Worm (Caenorhabditis elegans) whole organism, L2 larva: ENCODE measurements around the gene wht-7.

ENCODE experiments used
- C34F6.9 ChIP-seq: fragments of 150-350 bp; optimal IDR thresholded peaks from 2 replicates; lab custom pipeline; 2014; ENCODE audit warnings: missing biosample characterization, missing genetic modification characterization
- F13H6.1 ChIP-seq: sonication (generic microtip); optimal IDR thresholded peaks from 2 replicates; lab custom pipeline; 2016; ENCODE audit warnings: missing genetic modification characterization, missing compliant biosample characterization
- R02D3.7 ChIP-seq: fragments of 150-350 bp; optimal IDR thresholded peaks from 2 replicates; lab custom pipeline; 2014; ENCODE audit warnings: missing biosample characterization, missing genetic modification characterization
- blmp-1 ChIP-seq: sonication (generic microtip); optimal IDR thresholded peaks from 2 replicates; lab custom pipeline; 2017; ENCODE audit warnings: missing genetic modification characterization, mild to moderate bottlenecking, missing compliant biosample characterization, antibody characterized with exemption, moderate library complexity; ENCODE audit not compliant: insufficient read depth
- ceh-16 ChIP-seq: fragments of 150-350 bp; optimal IDR thresholded peaks from 2 replicates; lab custom pipeline; 2014; ENCODE audit warnings: missing biosample characterization, missing genetic modification characterization
- crh-2 ChIP-seq: sonication (generic microtip); optimal IDR thresholded peaks from 2 replicates; lab custom pipeline; 2017; ENCODE audit warnings: missing biosample characterization, missing genetic modification characterization
- dmd-4 ChIP-seq: sonication (generic microtip); optimal IDR thresholded peaks from 2 replicates; lab custom pipeline; 2017; ENCODE audit warnings: missing biosample characterization, missing genetic modification characterization
- elt-1 ChIP-seq: fragments of 150-350 bp; optimal IDR thresholded peaks from 2 replicates; lab custom pipeline; 2014; ENCODE audit warnings: missing biosample characterization, missing genetic modification characterization
- elt-3 ChIP-seq: sonication (generic microtip); optimal IDR thresholded peaks from 2 replicates; lab custom pipeline; 2017; ENCODE audit warnings: missing biosample characterization, missing genetic modification characterization
- fos-1 ChIP-seq: fragments of 150-350 bp; optimal IDR thresholded peaks from 2 replicates; lab custom pipeline; 2014; ENCODE audit warnings: missing biosample characterization, missing genetic modification characterization
- gmeb-1 ChIP-seq: fragments of 150-350 bp; optimal IDR thresholded peaks from 2 replicates; lab custom pipeline; 2014; ENCODE audit warnings: missing biosample characterization, missing genetic modification characterization
- lin-11 ChIP-seq: fragments of 150-350 bp; sonication (generic microtip); optimal IDR thresholded peaks from 2 replicates; lab custom pipeline; 2014; ENCODE audit warnings: missing biosample characterization, missing genetic modification characterization, inconsistent platforms, mixed read lengths
- lsy-2 ChIP-seq, 2 experiments: fragments of 150-350 bp in 1 of 2; sonication (generic microtip) in 1 of 2; optimal IDR thresholded peaks; 2 replicates each; lab custom pipeline; 2014 to 2017; ENCODE audit warnings: missing biosample characterization in 2 of 2, missing genetic modification characterization in 2 of 2
- mab-5 ChIP-seq: fragments of 150-350 bp; optimal IDR thresholded peaks from 2 replicates; lab custom pipeline; 2014; ENCODE audit warnings: missing biosample characterization, missing genetic modification characterization
- mbf-1 ChIP-seq: sonication (generic microtip); optimal IDR thresholded peaks from 2 replicates; lab custom pipeline; 2017; ENCODE audit warnings: missing biosample characterization, missing genetic modification characterization
- mdl-1 ChIP-seq, 2 experiments: fragments of 150-350 bp in 1 of 2; sonication (generic microtip) in 1 of 2; optimal IDR thresholded peaks; 2 replicates each; lab custom pipeline; 2017; ENCODE audit warnings: missing biosample characterization in 2 of 2, missing genetic modification characterization in 2 of 2
- nhr-129 ChIP-seq: fragments of 150-350 bp; optimal IDR thresholded peaks from 2 replicates; lab custom pipeline; 2014; ENCODE audit warnings: missing biosample characterization, missing genetic modification characterization
- nhr-237 ChIP-seq: fragments of 150-350 bp; optimal IDR thresholded peaks from 2 replicates; lab custom pipeline; 2014; ENCODE audit warnings: missing biosample characterization, missing genetic modification characterization
- nhr-25 ChIP-seq: fragments of 150-350 bp; sonication (generic microtip); optimal IDR thresholded peaks from 3 replicates; lab custom pipeline; 2014; ENCODE audit warnings: missing biosample characterization, missing genetic modification characterization
- nhr-6 ChIP-seq: fragments of 150-350 bp; optimal IDR thresholded peaks from 2 replicates; lab custom pipeline; 2014; ENCODE audit warnings: missing biosample characterization, missing genetic modification characterization
- nhr-77 ChIP-seq: fragments of 150-350 bp; optimal IDR thresholded peaks from 2 replicates; lab custom pipeline; 2014; ENCODE audit warnings: missing biosample characterization, missing genetic modification characterization
- peb-1 ChIP-seq: fragments of 150-350 bp; optimal IDR thresholded peaks from 2 replicates; lab custom pipeline; 2014; ENCODE audit warnings: missing biosample characterization, missing genetic modification characterization
- sem-4 ChIP-seq: fragments of 150-350 bp; optimal IDR thresholded peaks from 2 replicates; lab custom pipeline; 2014; ENCODE audit warnings: missing biosample characterization, missing genetic modification reagents, missing genetic modification characterization
- skn-1 ChIP-seq: sonication (generic microtip); optimal IDR thresholded peaks from 2 replicates; lab custom pipeline; 2017; ENCODE audit warnings: missing biosample characterization, missing genetic modification characterization
- sma-3 ChIP-seq: sonication (generic microtip); optimal IDR thresholded peaks from 2 replicates; lab custom pipeline; 2016; ENCODE audit warnings: missing genetic modification reagents, missing genetic modification characterization, missing compliant biosample characterization
- sma-9 ChIP-seq, 2 experiments: fragments of 150-350 bp in 1 of 2; sonication (generic microtip) in 1 of 2; optimal IDR thresholded peaks; 2 replicates each; lab custom pipeline; 2014 to 2016; ENCODE audit warnings: missing genetic modification characterization in 2 of 2, mild to moderate bottlenecking in 1 of 2, missing biosample characterization in 1 of 2, missing compliant biosample characterization in 1 of 2, missing genetic modification reagents in 1 of 2, moderate library complexity in 1 of 2
- unc-55 ChIP-seq: fragments of 150-350 bp; sonication (generic microtip); optimal IDR thresholded peaks from 3 replicates; lab custom pipeline; 2014; ENCODE audit warnings: missing biosample characterization, missing genetic modification reagents, missing genetic modification characterization
- unc-62 ChIP-seq: fragments of 150-350 bp; optimal IDR thresholded peaks from 2 replicates; lab custom pipeline; 2014; ENCODE audit warnings: missing biosample characterization, missing genetic modification reagents, missing genetic modification characterization
- ztf-1 ChIP-seq: fragments of 200-800 bp; sonication (Bioruptor generic); conservative IDR thresholded peaks from 2 replicates; pipeline ENCODE4 v1.3.6; 2022; ENCODE audit warnings: missing genetic modification characterization, missing compliant biosample characterization
- ztf-11 ChIP-seq: sonication (generic microtip); optimal IDR thresholded peaks from 2 replicates; lab custom pipeline; 2017; ENCODE audit warnings: missing biosample characterization, missing genetic modification characterization
- ztf-4 ChIP-seq: fragments of 150-350 bp; optimal IDR thresholded peaks from 2 replicates; lab custom pipeline; 2014; ENCODE audit warnings: missing biosample characterization, missing genetic modification characterization

The wht-7 gene

ce11 chrIII:6116981-6117380 is 32.4 kb downstream of the wht-7 start:
- no peak for TF ChIP-seq R02D3.7 (tag; lab: Kevin White, UChicago)
- TF ChIP-seq gmeb-1 (tag; lab: Kevin White, UChicago): peak; percentile 13
- peak; percentile 87 for TF ChIP-seq fos-1 (tag; lab: Kevin White, UChicago)
- TF ChIP-seq nhr-129 (tag; lab: Kevin White, UChicago): no peak
- TF ChIP-seq, all 48 proteins: peak for 2

ce11 chrIII:6116281-6116886 is 33.0 kb downstream of the wht-7 start, which contains the start of gene nmt-1:
TSS of gene nmt-1 (minus strand) at chrIII:6116331.
- TF ChIP-seq lsy-2 (tag; optimal IDR thresholded peaks at IDR 0.05; lab: Kevin White, UChicago) (peak; percentile 49 to 72), sma-3 (GFP tag; lab: Kevin White, UChicago) (peak; percentile 0), nhr-25 (tag; lab: Kevin White, UChicago) (peak; percentile 42), gmeb-1 (tag; lab: Kevin White, UChicago) (peak; percentile 46), sma-9 (GFP tag; optimal IDR thresholded peaks at IDR 0.05; lab: Kevin White, UChicago) (peak; percentile 52), sma-9 (tag; optimal IDR thresholded peaks at IDR 0.05; lab: Kevin White, UChicago) (no peak), nhr-77 (tag; lab: Kevin White, UChicago) (no peak), mab-5 (tag; lab: Kevin White, UChicago) (peak; percentile 24), mbf-1 (no peak), F13H6.1 (peak; percentile 11), peb-1 (no peak), nhr-129 (tag; lab: Kevin White, UChicago) (peak; percentile 61), C34F6.9 (peak; percentile 60), unc-55 (GFP tag; lab: Kevin White, UChicago) (peak; percentile 57)

- TF ChIP-seq fos-1 (tag; lab: Kevin White, UChicago) (no peak), mbf-1 (no peak), ztf-11 (tag; lab: Kevin White, UChicago) (no peak), mab-5 (tag; lab: Kevin White, UChicago) (no peak), elt-1 (no peak)
Observed at ce11 chrIII:6110187-6110586, 39.2 kb downstream of the wht-7 start.

ce11 chrIII:6105897-6106296 is 43.5 kb downstream of the wht-7 start:
- TF ChIP-seq nhr-6 (tag; lab: Kevin White, UChicago): no peak
- TF ChIP-seq ztf-4 (tag; lab: Kevin White, UChicago): no peak
- no peak for TF ChIP-seq ztf-1 (GFP tag; lab: Robert Waterston, UW)
- no peak for TF ChIP-seq unc-62 (GFP tag; lab: Kevin White, UChicago)
- no peak for TF ChIP-seq mdl-1 (tag; optimal IDR thresholded peaks at IDR 0.05; lab: Kevin White, UChicago)
- no peak for TF ChIP-seq nhr-77 (tag; lab: Kevin White, UChicago)
- TF ChIP-seq nhr-129 (tag; lab: Kevin White, UChicago): no peak
- TF ChIP-seq crh-2: no peak
- no peak for TF ChIP-seq dmd-4 (tag; lab: Kevin White, UChicago)
- no peak for TF ChIP-seq lsy-2 (tag; optimal IDR thresholded peaks at IDR 0.05; lab: Kevin White, UChicago)
- no peak for TF ChIP-seq ztf-11 (tag; lab: Kevin White, UChicago)
- TF ChIP-seq skn-1 (tag; lab: Kevin White, UChicago): no peak
- no peak for TF ChIP-seq elt-3 (tag; lab: Kevin White, UChicago)

ce11 chrIII:6102762-6103161 is 46.6 kb downstream of the wht-7 start, which contains the start of gene C05D10.4:
TSS of gene C05D10.4 (minus strand) at chrIII:6102862.
- TF ChIP-seq nhr-6 (tag; lab: Kevin White, UChicago) (no peak), nhr-237 (tag; lab: Kevin White, UChicago) (no peak), nhr-25 (tag; lab: Kevin White, UChicago) (no peak), lin-11 (tag; lab: Kevin White, UChicago) (no peak), unc-55 (GFP tag; lab: Kevin White, UChicago) (no peak), mdl-1 (tag; optimal IDR thresholded peaks at IDR 0.05; lab: Kevin White, UChicago) (no peak), elt-1 (no peak), gmeb-1 (tag; lab: Kevin White, UChicago) (no peak), ceh-16 (tag; lab: Kevin White, UChicago) (no peak), sem-4 (tag; lab: Kevin White, UChicago) (no peak)

DNA sequence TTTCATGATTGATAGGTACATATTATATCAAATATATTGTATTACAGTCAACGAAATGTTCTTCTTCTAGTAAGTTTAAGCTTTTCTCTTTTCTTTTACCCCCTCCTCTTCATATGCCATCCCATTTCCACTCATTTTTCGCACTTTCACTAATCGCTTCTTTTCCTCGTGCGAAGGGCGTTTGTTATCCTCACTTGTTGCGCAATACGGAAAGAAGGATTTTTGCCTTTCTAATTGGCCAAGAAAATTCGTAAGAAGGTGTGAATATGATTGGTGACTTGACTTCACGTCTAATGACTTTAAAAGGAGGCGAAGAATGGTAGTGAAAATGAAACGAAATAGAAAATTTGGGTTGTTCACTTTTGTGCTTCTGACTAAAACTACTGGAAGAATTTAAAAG is 53.7 kb downstream of the wht-7 start:
- no peak for TF ChIP-seq ztf-4 (tag; lab: Kevin White, UChicago)
- peak; percentile 25 for TF ChIP-seq blmp-1 (tag; lab: Kevin White, UChicago)
